Worm (Caenorhabditis elegans) whole organism, young adult: Measurements from ENCODE around the gene cgr-1.

ENCODE experiments used
- F10E7.11 ChIP-seq: sonication (generic microtip); optimal IDR thresholded peaks from 2 replicates; lab custom pipeline; 2017; ENCODE audit warnings: mild to moderate bottlenecking, missing genetic modification characterization, moderate library complexity, missing compliant biosample characterization
- F23B12.7 ChIP-seq: sonication (generic microtip); optimal IDR thresholded peaks from 2 replicates; lab custom pipeline; 2017; ENCODE audit warnings: missing genetic modification characterization, mild to moderate bottlenecking, missing compliant biosample characterization, antibody characterized with exemption, moderate library complexity; ENCODE audit not compliant: insufficient read depth
- F49E8.2 ChIP-seq: sonication (generic microtip); optimal IDR thresholded peaks from 3 replicates; lab custom pipeline; 2017; ENCODE audit warnings: missing genetic modification characterization, mild to moderate bottlenecking, missing compliant biosample characterization, antibody characterized with exemption, moderate library complexity; ENCODE audit not compliant: insufficient read depth
- F52B5.7 ChIP-seq: sonication (generic microtip); optimal IDR thresholded peaks from 2 replicates; lab custom pipeline; 2016; ENCODE audit warnings: mild to moderate bottlenecking, missing genetic modification characterization, missing compliant biosample characterization
- F57A8.1 ChIP-seq: fragments of 200-800 bp; sonication (Bioruptor generic); optimal IDR thresholded peaks from 2 replicates; lab custom pipeline; 2018; ENCODE audit warnings: mild to moderate bottlenecking, missing genetic modification characterization, moderate library complexity, missing compliant biosample characterization
- K11D2.4 ChIP-seq: fragments of 200-800 bp; sonication (Bioruptor generic); IDR thresholded peaks from 2 replicates; pipeline ENCODE4 v1.3.6; 2022; ENCODE audit warnings: missing genetic modification reagents, missing genetic modification characterization, missing compliant biosample characterization
- K12H6.12 ChIP-seq: fragments of 200-800 bp; sonication (Bioruptor generic); optimal IDR thresholded peaks from 2 replicates; lab custom pipeline; 2018; ENCODE audit warnings: mild to moderate bottlenecking, missing genetic modification characterization, missing compliant biosample characterization
- Y53G8AR.9 ChIP-seq: fragments of 200-800 bp; sonication (Bioruptor generic); conservative IDR thresholded peaks from 2 replicates; pipeline ENCODE4 v1.3.6; 2022; ENCODE audit warnings: missing genetic modification reagents, missing genetic modification characterization, missing compliant biosample characterization
- ZK185.1 ChIP-seq: sonication (generic microtip); optimal IDR thresholded peaks from 2 replicates; lab custom pipeline; 2016; ENCODE audit warnings: mild to moderate bottlenecking, missing genetic modification characterization, missing compliant biosample characterization; ENCODE audit not compliant: poor library complexity, severe bottlenecking
- aptf-3 ChIP-seq: fragments of 200-800 bp; sonication (Bioruptor generic); IDR thresholded peaks from 2 replicates; pipeline ENCODE4 v1.3.6; 2022; ENCODE audit warnings: missing genetic modification characterization, missing compliant biosample characterization
- attf-6 ChIP-seq: fragments of 200-800 bp; sonication (Bioruptor generic); IDR thresholded peaks from 2 replicates; pipeline ENCODE4 v1.3.6; 2022; ENCODE audit warnings: missing genetic modification reagents, missing genetic modification characterization, missing compliant biosample characterization
- cebp-1 ChIP-seq, 2 experiments: fragments of 200-800 bp in 1 of 2; sonication (Bioruptor generic) in 1 of 2; sonication (generic microtip) in 1 of 2; IDR thresholded peaks in 1 of 2; optimal IDR thresholded peaks in 1 of 2; 2 replicates each; pipeline versions ENCODE4 v1.3.6 to Lab custom; 2017 to 2022; ENCODE audit warnings: missing compliant biosample characterization in 2 of 2, missing genetic modification characterization in 2 of 2, mild to moderate bottlenecking in 1 of 2, missing genetic modification reagents in 1 of 2, moderate library complexity in 1 of 2
- ceh-100 ChIP-seq: fragments of 200-800 bp; sonication (Bioruptor generic); IDR thresholded peaks from 2 replicates; pipeline ENCODE4 v1.3.6; 2022; ENCODE audit warnings: missing genetic modification reagents, missing genetic modification characterization, missing compliant biosample characterization
- ceh-27 ChIP-seq: fragments of 200-800 bp; sonication (Bioruptor generic); optimal IDR thresholded peaks from 2 replicates; lab custom pipeline; 2018; ENCODE audit warnings: mild to moderate bottlenecking, missing genetic modification characterization, moderate library complexity, missing compliant biosample characterization
- ceh-58 ChIP-seq: fragments of 200-800 bp; sonication (Bioruptor generic); IDR thresholded peaks from 2 replicates; pipeline ENCODE4 v1.3.6; 2022; ENCODE audit warnings: missing genetic modification characterization, missing compliant biosample characterization
- chd-7 ChIP-seq: sonication (generic microtip); optimal IDR thresholded peaks from 2 replicates; lab custom pipeline; 2016; ENCODE audit warnings: mild to moderate bottlenecking, missing genetic modification characterization, moderate library complexity, missing compliant biosample characterization
- dox-1 ChIP-seq: fragments of 200-800 bp; sonication (Bioruptor generic); IDR thresholded peaks from 2 replicates; pipeline ENCODE4 v1.3.6; 2022; ENCODE audit warnings: missing genetic modification reagents, missing genetic modification characterization, missing compliant biosample characterization
- efl-1 ChIP-seq: fragments of 150-350 bp; optimal IDR thresholded peaks from 2 replicates; lab custom pipeline; 2014; ENCODE audit warnings: missing biosample characterization, missing genetic modification reagents, missing genetic modification characterization
- egl-18 ChIP-seq: fragments of 200-800 bp; sonication (Bioruptor generic); IDR thresholded peaks from 2 replicates; pipeline ENCODE4 v1.3.6; 2022; ENCODE audit warnings: missing genetic modification reagents, missing genetic modification characterization, missing compliant biosample characterization
- egrh-3 ChIP-seq: fragments of 200-800 bp; sonication (Bioruptor generic); IDR thresholded peaks from 2 replicates; pipeline ENCODE4 v1.3.6; 2022; ENCODE audit warnings: missing genetic modification reagents, missing genetic modification characterization, missing compliant biosample characterization
- ekl-4 ChIP-seq: fragments of 200-800 bp; sonication (Bioruptor generic); IDR thresholded peaks from 2 replicates; pipeline ENCODE4 v1.3.6; 2022; ENCODE audit warnings: missing genetic modification reagents, missing genetic modification characterization, missing compliant biosample characterization
- him-1 ChIP-seq: sonication (generic microtip); optimal IDR thresholded peaks from 2 replicates; lab custom pipeline; 2016; ENCODE audit warnings: missing genotype, missing genetic modification reagents, missing genetic modification characterization, missing compliant biosample characterization
- hlh-12 ChIP-seq: sonication (generic microtip); optimal IDR thresholded peaks from 2 replicates; lab custom pipeline; 2016; ENCODE audit warnings: missing genetic modification characterization, missing compliant biosample characterization
- hmg-20 ChIP-seq: fragments of 200-800 bp; sonication (Bioruptor generic); IDR thresholded peaks from 2 replicates; pipeline ENCODE4 v1.3.6; 2022; ENCODE audit warnings: missing genetic modification reagents, missing genetic modification characterization, missing compliant biosample characterization
- hrde-1 ChIP-seq: sonication (generic microtip); optimal IDR thresholded peaks from 2 replicates; lab custom pipeline; 2016; ENCODE audit warnings: missing genetic modification characterization, mild to moderate bottlenecking, missing compliant biosample characterization, moderate library complexity, missing genotype, missing genetic modification reagents, borderline replicate concordance
- lag-1 ChIP-seq: fragments of 200-800 bp; sonication (Bioruptor generic); IDR thresholded peaks from 2 replicates; pipeline ENCODE4 v1.3.6; 2022; ENCODE audit warnings: missing genetic modification reagents, missing genetic modification characterization, missing compliant biosample characterization
- let-526 ChIP-seq: fragments of 200-800 bp; sonication (Bioruptor generic); IDR thresholded peaks from 2 replicates; pipeline ENCODE4 v1.3.6; 2022; ENCODE audit warnings: missing genetic modification reagents, missing genetic modification characterization, missing compliant biosample characterization
- let-607 ChIP-seq, 2 experiments: fragments of 200-800 bp in 1 of 2; sonication (Bioruptor generic) in 1 of 2; sonication (generic microtip) in 1 of 2; optimal IDR thresholded peaks; 2 replicates each; lab custom pipeline; 2016 to 2018; ENCODE audit warnings: mild to moderate bottlenecking in 2 of 2, missing compliant biosample characterization in 2 of 2, missing genetic modification characterization in 2 of 2, moderate library complexity in 2 of 2, missing genotype in 1 of 2
- lir-1 ChIP-seq: fragments of 200-800 bp; sonication (Bioruptor generic); conservative IDR thresholded peaks from 2 replicates; pipeline ENCODE4 v1.3.6; 2022; ENCODE audit warnings: missing genetic modification reagents, missing genetic modification characterization, missing compliant biosample characterization
- mel-28 ChIP-seq: sonication (generic microtip); optimal IDR thresholded peaks from 2 replicates; lab custom pipeline; 2016; ENCODE audit warnings: borderline replicate concordance, mild to moderate bottlenecking, missing genetic modification characterization, missing compliant biosample characterization
- nhr-120 ChIP-seq: fragments of 200-800 bp; sonication (Bioruptor generic); IDR thresholded peaks from 2 replicates; pipeline ENCODE4 v1.3.6; 2022; ENCODE audit warnings: missing genetic modification characterization, missing compliant biosample characterization
- nhr-179 ChIP-seq: sonication (generic microtip); optimal IDR thresholded peaks from 2 replicates; lab custom pipeline; 2016; ENCODE audit warnings: mild to moderate bottlenecking, missing genetic modification characterization, missing compliant biosample characterization
- nhr-90 ChIP-seq: sonication (generic microtip); optimal IDR thresholded peaks from 2 replicates; lab custom pipeline; 2016; ENCODE audit warnings: missing genotype, mild to moderate bottlenecking, missing genetic modification characterization, missing compliant biosample characterization
- repo-1 ChIP-seq: sonication (generic microtip); optimal IDR thresholded peaks from 2 replicates; lab custom pipeline; 2017; ENCODE audit warnings: mild to moderate bottlenecking, missing genetic modification characterization, missing compliant biosample characterization
- snpc-1.1 ChIP-seq: sonication (generic microtip); optimal IDR thresholded peaks from 2 replicates; lab custom pipeline; 2017; ENCODE audit warnings: missing genetic modification characterization, mild to moderate bottlenecking, missing compliant biosample characterization, antibody characterized with exemption, moderate library complexity, missing genotype, missing genetic modification reagents; ENCODE audit not compliant: insufficient read depth
- snpc-4 ChIP-seq, 5 experiments: fragments of 150-350 bp in 1 of 5; sonication (generic microtip) in 4 of 5; optimal IDR thresholded peaks; 2 replicates each; lab custom pipeline; 2014 to 2018; ENCODE audit warnings: missing genetic modification characterization in 5 of 5, missing biosample characterization in 3 of 5, antibody characterized with exemption in 2 of 5, mild to moderate bottlenecking in 2 of 5, missing compliant biosample characterization in 2 of 5, missing genotype in 2 of 5, moderate library complexity in 2 of 5, missing genetic modification reagents in 1 of 5
- somi-1 ChIP-seq: fragments of 200-800 bp; sonication (Bioruptor generic); optimal IDR thresholded peaks from 2 replicates; lab custom pipeline; 2018; ENCODE audit warnings: mild to moderate bottlenecking, missing genetic modification characterization, missing compliant biosample characterization
- tbp1 ChIP-seq: fragments of 200-800 bp; sonication (Bioruptor generic); optimal IDR thresholded peaks from 2 replicates; lab custom pipeline; 2018; ENCODE audit warnings: mild to moderate bottlenecking, missing genetic modification characterization, missing compliant biosample characterization
- tlf-1 ChIP-seq: fragments of 200-800 bp; sonication (Bioruptor generic); optimal IDR thresholded peaks from 2 replicates; lab custom pipeline; 2018; ENCODE audit warnings: mild to moderate bottlenecking, missing genetic modification characterization, missing compliant biosample characterization
- xnd-1 ChIP-seq: sonication (generic microtip); optimal IDR thresholded peaks from 2 replicates; lab custom pipeline; 2016; ENCODE audit warnings: missing genotype, missing genetic modification reagents, missing genetic modification characterization, missing compliant biosample characterization
- ztf-26 ChIP-seq: sonication (generic microtip); optimal IDR thresholded peaks from 2 replicates; lab custom pipeline; 2017; ENCODE audit warnings: missing genetic modification characterization, missing compliant biosample characterization
- ztf-28 ChIP-seq: fragments of 200-800 bp; sonication (Bioruptor generic); IDR thresholded peaks from 2 replicates; pipeline ENCODE4 v1.3.6; 2022; ENCODE audit warnings: missing genetic modification reagents, missing genetic modification characterization, missing compliant biosample characterization
- ztf-3 ChIP-seq: fragments of 200-800 bp; sonication (Bioruptor generic); optimal IDR thresholded peaks from 2 replicates; lab custom pipeline; 2018; ENCODE audit warnings: mild to moderate bottlenecking, missing genetic modification characterization, missing compliant biosample characterization

Gene cgr-1

ce11 chrX:3611042-3611623 lies 10.9 kb upstream of the cgr-1 start, which contains the start of gene C18B2.5 (continued):
- peak; percentile 19 to 82 for TF ChIP-seq let-607 (tag; optimal IDR thresholded peaks at IDR 0.05; lab: Kevin White, UChicago)
- no peak for TF ChIP-seq him-1 (tag; lab: Kevin White, UChicago)
- no peak for TF ChIP-seq nhr-120 (GFP tag; lab: Robert Waterston, UW)
- TF ChIP-seq tbp1 (GFP tag; lab: Kevin White, UChicago), result no peak
- no peak for TF ChIP-seq mel-28 (tag; lab: Kevin White, UChicago)
- TF ChIP-seq ZK185.1 (tag; lab: Kevin White, UChicago), result no peak
- no peak for TF ChIP-seq egrh-3 (GFP tag; lab: Robert Waterston, UW)
- TF ChIP-seq hrde-1, result no peak
- TF ChIP-seq attf-6, result no peak
- TF ChIP-seq efl-1 (GFP tag; lab: Kevin White, UChicago), result no peak
- TF ChIP-seq let-526 (GFP tag; lab: Robert Waterston, UW), result peak; percentile 74
- TF ChIP-seq snpc-4 (GFP tag; optimal IDR thresholded peaks at IDR 0.05; lab: Kevin White, UChicago), result no peak
- TF ChIP-seq snpc-4 (tag; optimal IDR thresholded peaks at IDR 0.05; lab: Kevin White, UChicago), result no peak
- TF ChIP-seq F10E7.11 (tag; lab: Kevin White, UChicago), result no peak
- TF ChIP-seq ceh-100 (GFP tag; lab: Robert Waterston, UW), result no peak
- TF ChIP-seq somi-1 (GFP tag; lab: Kevin White, UChicago), result no peak
- TF ChIP-seq F57A8.1, result no peak
- peak; percentile 74 for TF ChIP-seq dox-1 (GFP tag; lab: Robert Waterston, UW)
- no peak for TF ChIP-seq ceh-58
- TF ChIP-seq, all 124 proteins: peak for 5

ce11 chrX:3610442-3610841 lies 10.2 kb upstream of the cgr-1 start:
- TF ChIP-seq ztf-3 (no peak), K12H6.12 (tag; lab: Kevin White, UChicago) (no peak), repo-1 (tag; lab: Kevin White, UChicago) (no peak), F10E7.11 (tag; lab: Kevin White, UChicago) (no peak), xnd-1 (no peak), nhr-179 (tag; lab: Kevin White, UChicago) (no peak), ekl-4 (GFP tag; lab: Robert Waterston, UW) (no peak), ztf-28 (GFP tag; lab: Robert Waterston, UW) (no peak), lag-1 (GFP tag; lab: Robert Waterston, UW) (no peak), cebp-1 (GFP tag; IDR thresholded peaks at IDR 0.05; lab: Robert Waterston, UW) (no peak), cebp-1 (tag; optimal IDR thresholded peaks at IDR 0.05; lab: Kevin White, UChicago) (no peak), F49E8.2 (tag; lab: Kevin White, UChicago) (no peak), ceh-27 (GFP tag; lab: Kevin White, UChicago) (no peak), tlf-1 (no peak)

ce11 chrX:3605727-3606126 lies 5.5 kb upstream of the cgr-1 start, which contains the start of gene C18B2.4:
Gene C18B2.4, minus strand, starts transcription at chrX:3605741.
- no peak for TF ChIP-seq snpc-1.1 (tag; lab: Kevin White, UChicago)
- TF ChIP-seq F49E8.2 (tag; lab: Kevin White, UChicago), result no peak
- no peak for TF ChIP-seq aptf-3 (GFP tag; lab: Robert Waterston, UW)
- no peak for TF ChIP-seq mel-28 (tag; lab: Kevin White, UChicago)
- TF ChIP-seq chd-7 (tag; lab: Kevin White, UChicago), result peak; percentile 30
- TF ChIP-seq Y53G8AR.9 (GFP tag; lab: Robert Waterston, UW), result no peak
- no peak for TF ChIP-seq F52B5.7 (tag; lab: Kevin White, UChicago)
- no peak for TF ChIP-seq F57A8.1
- no peak for TF ChIP-seq F23B12.7 (tag; lab: Kevin White, UChicago)
- TF ChIP-seq lir-1 (GFP tag; lab: Robert Waterston, UW), result 0 out of 2 replicates have a peak, but pooled peaks have one; percentile 27
- no peak for TF ChIP-seq egl-18
- no peak for TF ChIP-seq hmg-20 (GFP tag; lab: Robert Waterston, UW)
- TF ChIP-seq K11D2.4 (GFP tag; lab: Robert Waterston, UW), result peak; percentile 41; the same call in 1 of the 2 replicates
- TF ChIP-seq ceh-100 (GFP tag; lab: Robert Waterston, UW), result no peak
- no peak for TF ChIP-seq nhr-90 (tag; lab: Kevin White, UChicago)
- TF ChIP-seq ztf-26 (tag; lab: Kevin White, UChicago), result no peak
- no peak for TF ChIP-seq ztf-28 (GFP tag; lab: Robert Waterston, UW)
- no peak for TF ChIP-seq let-526 (GFP tag; lab: Robert Waterston, UW)
- TF ChIP-seq hlh-12 (tag; lab: Kevin White, UChicago), result no peak
